Worm (Caenorhabditis elegans) whole organism, early embryonic: ENCODE results near the gene memi-1.

Experiments
- B0310.2 ChIP-seq: sonication (generic microtip); optimal IDR thresholded peaks from 2 replicates; lab custom pipeline; 2016; ENCODE audit warnings: mild to moderate bottlenecking, missing genetic modification characterization, missing compliant biosample characterization
- ama-1 ChIP-seq: fragments of 150-350 bp; optimal IDR thresholded peaks from 2 replicates; lab custom pipeline; 2014
- ceh-13 ChIP-seq: fragments of 200-800 bp; sonication (Bioruptor generic); optimal IDR thresholded peaks from 2 replicates; lab custom pipeline; 2018; ENCODE audit warnings: mild to moderate bottlenecking, missing genetic modification characterization, missing compliant biosample characterization
- flt-1 ChIP-seq: fragments of 200-800 bp; sonication (Bioruptor generic); IDR thresholded peaks from 2 replicates; pipeline ENCODE4 v1.3.6; 2022; ENCODE audit warnings: missing genetic modification characterization, missing compliant biosample characterization
- hmbx-1 ChIP-seq: sonication (generic microtip); optimal IDR thresholded peaks from 2 replicates; lab custom pipeline; 2016; ENCODE audit warnings: mild to moderate bottlenecking, missing genetic modification characterization, missing compliant biosample characterization
- hmg-4 ChIP-seq: fragments of 200-800 bp; sonication (Bioruptor generic); optimal IDR thresholded peaks from 2 replicates; lab custom pipeline; 2018; ENCODE audit warnings: mild to moderate bottlenecking, missing genetic modification characterization, missing compliant biosample characterization
- pes-1 ChIP-seq: fragments of 200-800 bp; sonication (Bioruptor generic); IDR thresholded peaks from 2 replicates; pipeline ENCODE4 v1.3.6; 2022; ENCODE audit warnings: missing genetic modification reagents, missing genetic modification characterization, missing compliant biosample characterization
- sea-1 ChIP-seq: fragments of 200-800 bp; sonication (Bioruptor generic); conservative IDR thresholded peaks from 2 replicates; pipeline ENCODE4 v1.3.6; 2022; ENCODE audit warnings: missing genetic modification characterization, missing compliant biosample characterization
- tbx-37 ChIP-seq: fragments of 200-800 bp; sonication (Bioruptor generic); conservative IDR thresholded peaks from 2 replicates; pipeline ENCODE4 v1.3.6; 2022; ENCODE audit warnings: missing genetic modification reagents, missing genetic modification characterization, missing compliant biosample characterization
- tra-4 ChIP-seq: sonication (generic microtip); optimal IDR thresholded peaks from 2 replicates; lab custom pipeline; 2017; ENCODE audit warnings: missing genetic modification characterization, missing compliant biosample characterization

DNA sequence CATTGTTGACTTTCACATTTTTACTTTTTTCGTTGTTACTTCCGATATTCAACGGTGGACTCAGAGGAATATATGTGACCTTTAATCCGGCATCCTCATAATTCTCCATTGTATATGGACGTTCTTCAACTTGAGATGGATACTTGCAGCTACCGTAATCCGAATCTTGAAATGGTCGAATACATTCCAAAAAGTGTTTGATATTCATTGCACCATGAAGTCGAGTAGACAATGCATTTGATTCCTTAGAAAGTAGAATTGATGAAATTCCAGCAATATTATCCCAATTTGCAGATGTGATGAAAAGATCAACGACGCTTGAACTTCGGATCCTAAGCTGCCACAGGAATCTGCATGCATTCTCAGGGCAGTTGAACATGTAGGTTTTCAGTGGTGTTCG is 17.7 kb downstream of the memi-1 start:
- no peak for TF ChIP-seq ama-1 (lab: Kevin White, UChicago)
- TF ChIP-seq tra-4: no peak
- no peak for TF ChIP-seq hmbx-1 (tag; lab: Kevin White, UChicago)
- no peak for TF ChIP-seq sea-1
- no peak for TF ChIP-seq hmg-4 (GFP tag; lab: Kevin White, UChicago)
- TF ChIP-seq tbx-37: no peak
- no peak for TF ChIP-seq pes-1 (GFP tag; lab: Robert Waterston, UW)
- no peak for TF ChIP-seq B0310.2 (tag; lab: Kevin White, UChicago)
- no peak for TF ChIP-seq flt-1 (GFP tag; lab: Robert Waterston, UW)
- no peak for TF ChIP-seq ceh-13 (GFP tag; lab: Kevin White, UChicago)
